Worm (Caenorhabditis elegans): ENCODE data around the gene Y97E10AR.2.

DNA sequence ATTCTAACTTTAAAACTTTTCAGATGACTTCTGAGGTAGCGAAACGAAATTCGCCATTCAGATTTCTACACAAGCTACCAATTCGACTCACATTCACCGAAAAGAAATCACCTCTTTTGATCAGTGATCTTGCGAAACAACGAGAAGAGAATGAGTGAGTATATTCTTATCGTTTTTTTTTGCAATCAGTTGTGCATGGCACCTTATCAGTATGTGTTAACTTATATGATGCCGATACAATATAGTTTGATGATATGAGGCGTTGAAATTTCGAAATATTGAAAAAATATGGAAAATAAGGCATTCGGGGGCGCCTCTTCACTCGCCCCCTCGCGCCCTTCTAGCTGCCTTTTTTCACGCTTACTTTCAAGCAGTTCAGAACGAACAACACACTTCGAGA, 21.9 kb downstream of the Y97E10AR.2 start:
- TF ChIP-seq isw-1 (GFP tag; IDR thresholded peaks at IDR 0.05), result no peak
- TF ChIP-seq nhr-90 (tag; optimal IDR thresholded peaks at IDR 0.05; ENCODE audit: poor library complexity), result no peak
- no peak for TF ChIP-seq elt-3 (tag; optimal IDR thresholded peaks at IDR 0.05)
- no peak for TF ChIP-seq ets-5 (GFP tag; IDR thresholded peaks at IDR 0.05)
- TF ChIP-seq ceh-90 (tag; optimal IDR thresholded peaks at IDR 0.05), result no peak
- no peak for TF ChIP-seq unc-130 (tag; optimal IDR thresholded peaks at IDR 0.05)
- TF ChIP-seq nhr-76 (tag; optimal IDR thresholded peaks at IDR 0.05), result no peak
- no peak for TF ChIP-seq ceh-82 (tag; optimal IDR thresholded peaks at IDR 0.05)
- no peak for TF ChIP-seq efl-1 (optimal IDR thresholded peaks at IDR 0.05)
- TF ChIP-seq efl-1 (GFP tag; optimal IDR thresholded peaks at IDR 0.05 in 1 of 2), result no peak
- no peak for TF ChIP-seq tbx-2 (tag; optimal IDR thresholded peaks at IDR 0.05)
